Worm (Caenorhabditis elegans) whole organism, L3 larva: ENCODE results near the gene C33C12.11.

ENCODE experiments used
- R02D3.7 ChIP-seq: fragments of 150-350 bp; optimal IDR thresholded peaks from 2 replicates; lab custom pipeline; 2014; ENCODE audit warnings: missing biosample characterization, missing genetic modification characterization
- aly-2 ChIP-seq: fragments of 150-350 bp; optimal IDR thresholded peaks from 2 replicates; lab custom pipeline; 2014; ENCODE audit warnings: missing biosample characterization, missing genetic modification characterization
- ama-1 ChIP-seq: fragments of 150-350 bp; optimal IDR thresholded peaks from 2 replicates; lab custom pipeline; 2018
- nhr-23 ChIP-seq: fragments of 150-350 bp; optimal IDR thresholded peaks from 2 replicates; lab custom pipeline; 2014; ENCODE audit warnings: missing biosample characterization, missing genetic modification reagents, missing genetic modification characterization
- skn-1 ChIP-seq: fragments of 150-350 bp; optimal IDR thresholded peaks from 2 replicates; lab custom pipeline; 2014; ENCODE audit warnings: missing biosample characterization, missing genetic modification characterization
- unc-62 ChIP-seq: fragments of 150-350 bp; sonication (generic microtip); optimal IDR thresholded peaks from 4 replicates; lab custom pipeline; 2014; ENCODE audit warnings: missing biosample characterization, missing genetic modification reagents, missing genetic modification characterization

- no peak for TF ChIP-seq R02D3.7
- no peak for TF ChIP-seq ama-1 (lab: Kevin White, UChicago)
- TF ChIP-seq skn-1 (tag; lab: Kevin White, UChicago): no peak
- no peak for TF ChIP-seq nhr-23 (tag; lab: Kevin White, UChicago)
- no peak for TF ChIP-seq aly-2
- no peak for TF ChIP-seq unc-62 (GFP tag; lab: Kevin White, UChicago)
These were observed 22.7 kb upstream of the C33C12.11 start, which contains the start of gene gba-2 for ce11 chrII:2186329-2186728.
